Worm (Caenorhabditis elegans): ENCODE measurements around the gene Y39A1A.20.

Gene Y39A1A.20

ce11 chrIII:10700460-10700859, at the start of gene Y39A1A.20:
TSS of gene Y39A1A.20 (minus strand) at chrIII:10700560.
- TF ChIP-seq ceh-28 (tag; optimal IDR thresholded peaks at IDR 0.05): no peak
- TF ChIP-seq nhr-11 (tag; optimal IDR thresholded peaks at IDR 0.05): no peak
- no peak for TF ChIP-seq nhr-237 (tag; optimal IDR thresholded peaks at IDR 0.05)
- no peak for TF ChIP-seq elt-2 (tag; optimal IDR thresholded peaks at IDR 0.05)
- TF ChIP-seq eor-1 (tag; optimal IDR thresholded peaks at IDR 0.05): no peak
- TF ChIP-seq pha-4 (tag; optimal IDR thresholded peaks at IDR 0.05): no peak
- no peak for TF ChIP-seq snpc-4 (tag; optimal IDR thresholded peaks at IDR 0.05)

- TF ChIP-seq elt-2 (tag; optimal IDR thresholded peaks at IDR 0.05): peak; percentile 1
These were observed 49.7 kb upstream of the Y39A1A.20 start, which contains the start of gene enu-3.6 for ce11 chrIII:10750043-10750442. TSS of gene enu-3.6 (plus strand) at chrIII:10750434.

- TF ChIP-seq nhr-77 (tag; optimal IDR thresholded peaks at IDR 0.05) (no peak), unc-62 (GFP tag; optimal IDR thresholded peaks at IDR 0.05) (no peak), nhr-28 (tag; optimal IDR thresholded peaks at IDR 0.05) (no peak), R02D3.7 (tag; optimal IDR thresholded peaks at IDR 0.05) (no peak), ceh-9 (tag; optimal IDR thresholded peaks at IDR 0.05) (no peak), hmg-11 (tag; optimal IDR thresholded peaks at IDR 0.05) (peak; percentile 73), nhr-43 (tag; optimal IDR thresholded peaks at IDR 0.05; ENCODE audit: poor library complexity, severe bottlenecking) (no peak), pha-4 (tag; optimal IDR thresholded peaks at IDR 0.05) (peak; percentile 81), lin-15B (tag; optimal IDR thresholded peaks at IDR 0.05) (peak; percentile 72), unc-39 (tag; optimal IDR thresholded peaks at IDR 0.05) (no peak), nhr-23 (tag; optimal IDR thresholded peaks at IDR 0.05) (peak; percentile 55), lsy-12 (tag; optimal IDR thresholded peaks at IDR 0.05) (no peak), snpc-4 (tag; optimal IDR thresholded peaks at IDR 0.05) (peak; percentile 76), egl-5 (tag; optimal IDR thresholded peaks at IDR 0.05) (peak; percentile 59), ceh-28 (tag; optimal IDR thresholded peaks at IDR 0.05) (peak; percentile 74), nhr-76 (tag; optimal IDR thresholded peaks at IDR 0.05) (no peak), mdl-1 (tag; optimal IDR thresholded peaks at IDR 0.05) (no peak), jun-1 (tag; optimal IDR thresholded peaks at IDR 0.05) (no peak), ZK546.5 (tag; optimal IDR thresholded peaks at IDR 0.05) (no peak), nhr-67 (tag; optimal IDR thresholded peaks at IDR 0.05) (no peak), egl-27 (tag; optimal IDR thresholded peaks at IDR 0.05) (no peak), daf-12 (tag; optimal IDR thresholded peaks at IDR 0.05) (no peak), tbx-2 (tag; optimal IDR thresholded peaks at IDR 0.05) (no peak), fkh-2 (tag; optimal IDR thresholded peaks at IDR 0.05) (no peak), ama-1 (optimal IDR thresholded peaks at IDR 0.05) (peak; percentile 47), mml-1 (tag; optimal IDR thresholded peaks at IDR 0.05) (no peak), ztf-4 (tag; optimal IDR thresholded peaks at IDR 0.05) (no peak), pqm-1 (tag; optimal IDR thresholded peaks at IDR 0.05) (peak; percentile 15), aly-2 (tag; optimal IDR thresholded peaks at IDR 0.05) (no peak), sea-2 (GFP tag; optimal IDR thresholded peaks at IDR 0.05) (no peak), fkh-10 (GFP tag; optimal IDR thresholded peaks at IDR 0.05) (no peak), ztf-11 (tag; optimal IDR thresholded peaks at IDR 0.05) (no peak), nhr-25 (tag; optimal IDR thresholded peaks at IDR 0.05) (peak; percentile 73), zag-1 (tag; optimal IDR thresholded peaks at IDR 0.05) (no peak), nhr-12 (tag; optimal IDR thresholded peaks at IDR 0.05) (no peak), elt-3 (tag; optimal IDR thresholded peaks at IDR 0.05) (no peak), ceh-16 (tag; optimal IDR thresholded peaks at IDR 0.05) (no peak), skn-1 (tag; optimal IDR thresholded peaks at IDR 0.05) (peak; percentile 82), elt-2 (tag; optimal IDR thresholded peaks at IDR 0.05) (peak; percentile 55), elt-1 (tag; optimal IDR thresholded peaks at IDR 0.05) (no peak), lin-39 (tag; optimal IDR thresholded peaks at IDR 0.05) (peak; percentile 75), nfya-1 (tag; optimal IDR thresholded peaks at IDR 0.05; ENCODE audit: insufficient read depth) (peak; percentile 93), fos-1 (tag; optimal IDR thresholded peaks at IDR 0.05) (no peak), nhr-11 (tag; optimal IDR thresholded peaks at IDR 0.05) (no peak), ceh-82 (tag; optimal IDR thresholded peaks at IDR 0.05) (no peak), eor-1 (tag; optimal IDR thresholded peaks at IDR 0.05) (no peak), nhr-237 (tag; optimal IDR thresholded peaks at IDR 0.05) (no peak)
These were observed 47.5 kb upstream of the Y39A1A.20 start, which contains the start of the genes ran-1 and dkc-1 for ce11 chrIII:10747620-10748479. TSS of gene ran-1 (minus strand) at chrIII:10747728. TSS of gene dkc-1 (plus strand) at chrIII:10748429.
